Worm (Caenorhabditis elegans) whole organism, midembryonic: ENCODE results near the gene T07G12.5.

Experiments
- T22C8.4 ChIP-seq: fragments of 200-800 bp; sonication (Bioruptor generic); IDR thresholded peaks from 2 replicates; pipeline ENCODE4 v1.3.6; 2022; ENCODE audit warnings: missing genetic modification characterization, missing compliant biosample characterization
- cog-1 ChIP-seq: sonication (generic microtip); optimal IDR thresholded peaks from 2 replicates; lab custom pipeline; 2016; ENCODE audit warnings: missing genetic modification characterization, missing compliant biosample characterization
- flt-1 ChIP-seq: fragments of 200-800 bp; sonication (Bioruptor generic); IDR thresholded peaks from 2 replicates; pipeline ENCODE4 v1.3.6; 2022; ENCODE audit warnings: missing genetic modification characterization, missing compliant biosample characterization
- med-1 ChIP-seq: sonication (generic microtip); optimal IDR thresholded peaks from 2 replicates; lab custom pipeline; 2017; ENCODE audit warnings: missing genetic modification characterization, mild to moderate bottlenecking, missing compliant biosample characterization, antibody characterized with exemption, missing genetic modification reagents; ENCODE audit not compliant: insufficient read depth
- ref-1 ChIP-seq: fragments of 200-800 bp; sonication (Bioruptor generic); conservative IDR thresholded peaks from 2 replicates; pipeline ENCODE4 v1.3.6; 2022; ENCODE audit warnings: missing genetic modification reagents, missing genetic modification characterization, missing compliant biosample characterization
- ztf-23 ChIP-seq: fragments of 200-800 bp; sonication (Bioruptor generic); IDR thresholded peaks from 2 replicates; pipeline ENCODE4 v1.3.6; 2022; ENCODE audit warnings: missing genetic modification reagents, missing genetic modification characterization, missing compliant biosample characterization

ce11 chrIV:10546589-10547136 lies 1.7 kb upstream of the T07G12.5 start, which contains the start of gene zim-1:
- TF ChIP-seq flt-1 (no peak), ref-1 (GFP tag; lab: Robert Waterston, UW) (no peak), ztf-23 (GFP tag; lab: Robert Waterston, UW) (no peak), cog-1 (tag; lab: Kevin White, UChicago) (no peak), T22C8.4 (no peak), med-1 (GFP tag; lab: Kevin White, UChicago) (no peak)
